Worm (Caenorhabditis elegans) whole organism, early embryonic: ENCODE results near the gene ZK1240.11.

Experiments used
- B0310.2 ChIP-seq: sonication (generic microtip); optimal IDR thresholded peaks from 2 replicates; lab custom pipeline; 2016; ENCODE audit warnings: mild to moderate bottlenecking, missing genetic modification characterization, missing compliant biosample characterization
- F13C5.2 ChIP-seq: sonication (generic microtip); optimal IDR thresholded peaks from 2 replicates; lab custom pipeline; 2017; ENCODE audit warnings: mild to moderate bottlenecking, missing genetic modification characterization, inconsistent platforms, missing compliant biosample characterization
- aly-1 ChIP-seq: sonication (generic microtip); optimal IDR thresholded peaks from 2 replicates; lab custom pipeline; 2016; ENCODE audit warnings: missing genetic modification characterization, missing compliant biosample characterization
- ama-1 ChIP-seq: fragments of 150-350 bp; optimal IDR thresholded peaks from 2 replicates; lab custom pipeline; 2014
- ceh-13 ChIP-seq: fragments of 200-800 bp; sonication (Bioruptor generic); optimal IDR thresholded peaks from 2 replicates; lab custom pipeline; 2018; ENCODE audit warnings: mild to moderate bottlenecking, missing genetic modification characterization, missing compliant biosample characterization
- ceh-36 ChIP-seq: sonication (generic microtip); optimal IDR thresholded peaks from 2 replicates; lab custom pipeline; 2016; ENCODE audit warnings: missing genetic modification characterization, inconsistent platforms, missing compliant biosample characterization
- ets-7 ChIP-seq: sonication (generic microtip); optimal IDR thresholded peaks from 2 replicates; lab custom pipeline; 2016; ENCODE audit warnings: missing genotype, missing genetic modification characterization, missing compliant biosample characterization
- flt-1 ChIP-seq: fragments of 200-800 bp; sonication (Bioruptor generic); IDR thresholded peaks from 2 replicates; pipeline ENCODE4 v1.3.6; 2022; ENCODE audit warnings: missing genetic modification characterization, missing compliant biosample characterization
- hmbx-1 ChIP-seq: sonication (generic microtip); optimal IDR thresholded peaks from 2 replicates; lab custom pipeline; 2016; ENCODE audit warnings: mild to moderate bottlenecking, missing genetic modification characterization, missing compliant biosample characterization
- hmg-4 ChIP-seq: fragments of 200-800 bp; sonication (Bioruptor generic); optimal IDR thresholded peaks from 2 replicates; lab custom pipeline; 2018; ENCODE audit warnings: mild to moderate bottlenecking, missing genetic modification characterization, missing compliant biosample characterization
- hnd-1 ChIP-seq: sonication (generic microtip); optimal IDR thresholded peaks from 2 replicates; lab custom pipeline; 2016; ENCODE audit warnings: missing genetic modification characterization, missing compliant biosample characterization
- pes-1 ChIP-seq: fragments of 200-800 bp; sonication (Bioruptor generic); IDR thresholded peaks from 2 replicates; pipeline ENCODE4 v1.3.6; 2022; ENCODE audit warnings: missing genetic modification reagents, missing genetic modification characterization, missing compliant biosample characterization
- scrt-1 ChIP-seq: fragments of 200-800 bp; sonication (Bioruptor generic); IDR thresholded peaks from 2 replicates; pipeline ENCODE4 v1.3.6; 2022; ENCODE audit warnings: missing genetic modification characterization, missing compliant biosample characterization
- sea-1 ChIP-seq: fragments of 200-800 bp; sonication (Bioruptor generic); conservative IDR thresholded peaks from 2 replicates; pipeline ENCODE4 v1.3.6; 2022; ENCODE audit warnings: missing genetic modification characterization, missing compliant biosample characterization
- tbx-11 ChIP-seq: fragments of 200-800 bp; sonication (Bioruptor generic); IDR thresholded peaks from 2 replicates; pipeline ENCODE4 v1.3.6; 2022; ENCODE audit warnings: missing genetic modification characterization, missing compliant biosample characterization
- tbx-37 ChIP-seq: fragments of 200-800 bp; sonication (Bioruptor generic); conservative IDR thresholded peaks from 2 replicates; pipeline ENCODE4 v1.3.6; 2022; ENCODE audit warnings: missing genetic modification reagents, missing genetic modification characterization, missing compliant biosample characterization
- tra-4 ChIP-seq: sonication (generic microtip); optimal IDR thresholded peaks from 2 replicates; lab custom pipeline; 2017; ENCODE audit warnings: missing genetic modification characterization, missing compliant biosample characterization

Gene ZK1240.11

DNA sequence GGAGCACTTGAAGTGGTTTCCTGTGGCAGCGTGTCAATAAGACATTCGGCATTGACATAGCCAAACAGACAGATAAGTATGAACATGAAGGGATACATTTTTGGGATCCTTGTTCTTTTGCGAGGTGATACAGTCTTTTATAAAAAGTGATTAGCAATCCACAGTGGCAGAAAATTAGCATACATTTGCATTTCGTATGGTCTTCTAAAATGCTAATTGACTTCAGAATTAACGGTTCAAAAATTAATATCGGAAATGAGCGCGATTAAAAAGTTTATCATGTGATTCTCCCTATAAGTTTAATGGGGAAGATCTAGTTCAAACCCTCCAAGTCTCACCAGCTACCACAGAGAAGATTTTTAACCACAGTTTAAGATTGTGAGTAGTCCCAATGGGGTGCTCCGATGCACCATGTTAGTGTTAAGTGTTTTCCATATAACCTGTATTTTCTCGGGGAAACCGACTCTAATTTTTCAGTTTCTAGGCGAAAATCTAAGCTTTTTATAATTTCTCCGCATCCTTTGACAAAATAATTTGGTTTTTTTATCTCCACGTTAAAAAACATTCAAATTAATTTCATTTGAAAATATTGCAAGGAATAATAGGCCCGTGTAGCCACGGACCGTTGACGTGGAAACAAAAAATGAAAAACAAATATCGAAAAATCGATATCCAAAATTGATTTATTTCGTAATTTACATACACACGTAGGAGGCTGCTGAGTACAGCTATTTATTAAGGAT, 41.7 kb downstream of the ZK1240.11 start, which contains the start of the genes F43C11.12 and F16G10.5:
Gene F43C11.12, minus strand, starts transcription at position 101 of the 743 bp plus-strand sequence.
Gene F16G10.5, plus strand, starts transcription at position 693 of the 743 bp plus-strand sequence.
- no peak for TF ChIP-seq hmg-4
- no peak for TF ChIP-seq scrt-1 (GFP tag; lab: Robert Waterston, UW)

DNA sequence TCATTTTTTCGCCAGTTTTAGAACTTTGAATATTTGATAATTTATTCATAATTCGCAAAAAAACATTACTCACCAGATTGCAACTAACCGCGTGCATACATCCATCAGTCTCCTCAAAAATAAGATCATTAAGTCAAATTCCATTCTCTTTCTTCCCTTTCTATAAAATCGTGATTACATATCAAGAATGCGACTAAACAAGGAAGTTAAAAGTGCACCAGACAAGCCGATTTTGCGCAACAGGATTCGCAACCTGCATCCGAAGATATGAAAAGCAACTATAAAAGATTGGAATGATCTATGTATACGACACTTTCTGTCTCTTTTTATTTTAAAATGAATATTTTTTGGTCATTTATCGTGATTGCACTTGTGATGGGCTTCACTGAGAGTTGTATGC, 43.9 kb downstream of the ZK1240.11 start, which contains the start of gene hpo-25:
Gene hpo-25, plus strand, starts transcription at position 301 of the 400 bp plus-strand sequence.
- no peak for TF ChIP-seq pes-1
- TF ChIP-seq ceh-36 (tag; lab: Kevin White, UChicago), result no peak
- no peak for TF ChIP-seq ceh-13
- TF ChIP-seq hmbx-1 (tag; lab: Kevin White, UChicago), result no peak
- no peak for TF ChIP-seq ama-1 (lab: Kevin White, UChicago)
- no peak for TF ChIP-seq aly-1 (tag; lab: Kevin White, UChicago)
- no peak for TF ChIP-seq tbx-37
- no peak for TF ChIP-seq sea-1
- TF ChIP-seq tbx-11 (GFP tag; lab: Robert Waterston, UW), result no peak
- TF ChIP-seq F13C5.2 (tag; lab: Kevin White, UChicago), result no peak
- TF ChIP-seq hnd-1 (tag; lab: Kevin White, UChicago), result no peak
- TF ChIP-seq B0310.2 (tag; lab: Kevin White, UChicago), result no peak
- no peak for TF ChIP-seq ets-7 (tag; lab: Kevin White, UChicago)

DNA sequence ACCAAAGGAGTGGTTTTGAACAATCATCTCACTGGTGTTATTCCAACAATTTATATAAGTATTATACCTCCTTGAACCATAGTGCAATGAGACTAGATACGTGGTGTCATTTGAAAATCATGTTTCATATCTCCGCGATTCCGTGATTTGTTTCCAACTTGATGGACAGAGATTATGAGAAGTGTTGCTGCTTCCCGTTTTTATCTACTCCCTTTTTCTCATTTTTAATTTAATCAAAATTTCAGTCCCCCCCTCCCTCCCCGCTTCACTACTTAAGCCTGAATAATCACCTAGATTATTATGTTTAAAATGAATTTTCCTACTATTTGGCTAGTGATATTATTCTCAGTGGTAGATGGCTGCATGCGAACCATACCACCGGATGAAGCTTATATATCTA, 47.0 kb downstream of the ZK1240.11 start, which contains the start of gene F16G10.3:
Gene F16G10.3, plus strand, starts transcription at position 301 of the 400 bp plus-strand sequence.
- TF ChIP-seq tbx-11 (GFP tag; lab: Robert Waterston, UW) (no peak), tbx-37 (no peak), ama-1 (lab: Kevin White, UChicago) (no peak), ceh-36 (tag; lab: Kevin White, UChicago) (no peak), aly-1 (tag; lab: Kevin White, UChicago) (no peak), pes-1 (no peak)

DNA sequence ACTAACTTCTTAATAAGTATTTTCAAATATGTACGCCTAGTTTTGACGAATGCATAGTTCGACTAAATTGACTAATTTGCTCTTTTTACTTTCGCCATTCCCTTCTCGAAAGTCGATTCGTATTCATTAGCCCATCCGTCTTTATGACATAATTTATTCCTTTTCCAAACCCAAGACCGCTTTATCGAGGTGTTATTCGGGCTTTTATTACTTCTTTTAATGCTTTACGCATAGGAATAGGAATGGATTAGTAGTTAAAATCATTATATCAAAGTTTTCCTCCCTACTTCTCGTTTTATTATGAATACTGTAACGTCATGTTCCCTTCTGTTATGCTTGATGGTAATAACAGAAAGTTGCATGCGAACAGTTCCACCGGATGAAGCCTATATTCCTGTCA, 49.9 kb downstream of the ZK1240.11 start, which contains the start of gene F16G10.2:
Gene F16G10.2, plus strand, starts transcription at position 301 of the 400 bp plus-strand sequence.
- TF ChIP-seq pes-1 (no peak), B0310.2 (tag; lab: Kevin White, UChicago) (no peak), tbx-37 (no peak), flt-1 (GFP tag; lab: Robert Waterston, UW) (no peak), F13C5.2 (tag; lab: Kevin White, UChicago) (no peak), aly-1 (tag; lab: Kevin White, UChicago) (no peak), ama-1 (lab: Kevin White, UChicago) (no peak), scrt-1 (GFP tag; lab: Robert Waterston, UW) (no peak), tbx-11 (GFP tag; lab: Robert Waterston, UW) (no peak), hmg-4 (no peak), hmbx-1 (tag; lab: Kevin White, UChicago) (no peak), ceh-36 (tag; lab: Kevin White, UChicago) (no peak), ets-7 (tag; lab: Kevin White, UChicago) (no peak), ceh-13 (no peak), tra-4 (tag; lab: Kevin White, UChicago) (no peak), sea-1 (no peak), hnd-1 (tag; lab: Kevin White, UChicago) (no peak)
